Fruit fly (Drosophila melanogaster): Measurements from ENCODE around the gene CG6138.

- no peak for TF ChIP-seq CG12744 (GFP tag; optimal IDR thresholded peaks at IDR 0.05)
- TF ChIP-seq CG13123 (GFP tag; optimal IDR thresholded peaks at IDR 0.05): no peak
- TF ChIP-seq Oli (tag; optimal IDR thresholded peaks at IDR 0.05): peak; percentile 11
- no peak for TF ChIP-seq CG12391 (tag; optimal IDR thresholded peaks at IDR 0.05)
- no peak for TF ChIP-seq CG12769 (tag; optimal IDR thresholded peaks at IDR 0.05)
- TF ChIP-seq CG31441 (GFP tag; IDR thresholded peaks at IDR 0.05): no peak
- no peak for TF ChIP-seq CG18262 (tag; optimal IDR thresholded peaks at IDR 0.05)
- no peak for TF ChIP-seq CG18599 (GFP tag; optimal IDR thresholded peaks at IDR 0.05)
- TF ChIP-seq Mad (GFP tag; optimal IDR thresholded peaks at IDR 0.05): no peak
- TF ChIP-seq CG4360 (GFP tag; IDR thresholded peaks at IDR 0.05): no peak
Measured at dm6 chr2L:10543992-10544391, 23.1 kb upstream of the CG6138 start.

Data from whole organism, embryonic.